Fruit fly (Drosophila melanogaster): Measurements from ENCODE around the gene CG5478.

- TF ChIP-seq fd85E (GFP tag; optimal IDR thresholded peaks at IDR 0.05) (no peak), Smox (GFP tag; optimal IDR thresholded peaks at IDR 0.05) (no peak), CG3032 (tag; optimal IDR thresholded peaks at IDR 0.05) (no peak), Ets21C (GFP tag; optimal IDR thresholded peaks at IDR 0.05) (no peak), CG8119 (GFP tag; IDR thresholded peaks at IDR 0.05) (no peak), Met (GFP tag; optimal IDR thresholded peaks at IDR 0.05) (no peak), CG6808 (GFP tag; optimal IDR thresholded peaks at IDR 0.05) (no peak), Hr38 (GFP tag; optimal IDR thresholded peaks at IDR 0.05) (no peak), vri (GFP tag; optimal IDR thresholded peaks at IDR 0.05) (no peak), achi (GFP tag; optimal IDR thresholded peaks at IDR 0.05) (no peak), topi (GFP tag; optimal IDR thresholded peaks at IDR 0.05) (no peak), Lpt (GFP tag; optimal IDR thresholded peaks at IDR 0.05) (no peak)
Observed at dm6 chr3R:15891188-15891820, 42.2 kb downstream of the CG5478 start.
